Fruit fly (Drosophila melanogaster): ENCODE data around the gene Unc-76.

Unc-76 gene

dm6 chrX:2080367-2080927, at the start of gene Unc-76, which contains the start of gene CG16903 (continued):
- TF ChIP-seq Med (GFP tag) = peak; percentile 95
- no peak; the same call in 1 of the 2 replicates for TF ChIP-seq Adf1 (GFP tag; IDR thresholded peaks at IDR 0.05)
- peak; percentile 53 for TF ChIP-seq CG18599 (GFP tag; optimal IDR thresholded peaks at IDR 0.05)
- TF ChIP-seq Bgb (GFP tag; IDR thresholded peaks at IDR 0.05; ENCODE audit: partially characterized antibody) = peak; percentile 56; the same call in 1 of the 2 replicates
- TF ChIP-seq Jarid2 (GFP tag; optimal IDR thresholded peaks at IDR 0.05) = peak; percentile 96
- peak; percentile 15 for TF ChIP-seq CG30020 (tag; optimal IDR thresholded peaks at IDR 0.05)
- TF ChIP-seq gt (GFP tag; IDR thresholded peaks at IDR 0.05) = no peak
- TF ChIP-seq nerfin-1 (tag; optimal IDR thresholded peaks at IDR 0.05) = peak; percentile 47
- no peak for TF ChIP-seq ham (GFP tag; IDR thresholded peaks at IDR 0.05)
- TF ChIP-seq CG14710 (tag; optimal IDR thresholded peaks at IDR 0.05) = peak; percentile 86
- TF ChIP-seq sob (GFP tag; IDR thresholded peaks at IDR 0.05) = peak; percentile 71
- no peak for TF ChIP-seq CG4328 (GFP tag; optimal IDR thresholded peaks at IDR 0.05)
- peak; percentile 25 for TF ChIP-seq CG3163 (GFP tag; optimal IDR thresholded peaks at IDR 0.05)
- peak; percentile 84 for TF ChIP-seq CG3847 (GFP tag; IDR thresholded peaks at IDR 0.05)
- peak; percentile 20 for TF ChIP-seq CG7839 (tag; optimal IDR thresholded peaks at IDR 0.05)
- TF ChIP-seq CG6813 (GFP tag; optimal IDR thresholded peaks at IDR 0.05) = peak; percentile 13
- TF ChIP-seq CG1602 (GFP tag; optimal IDR thresholded peaks at IDR 0.05) = no peak
- TF ChIP-seq CG13123 (GFP tag; optimal IDR thresholded peaks at IDR 0.05) = no peak
- no peak for TF ChIP-seq lbe (GFP tag; optimal IDR thresholded peaks at IDR 0.05)
- peak; percentile 71 for TF ChIP-seq phol (tag; optimal IDR thresholded peaks at IDR 0.05)
- TF ChIP-seq slbo (GFP tag; IDR thresholded peaks at IDR 0.05) = peak; percentile 21; the same call in 1 of the 2 replicates
- TF ChIP-seq zen2 (GFP tag; IDR thresholded peaks at IDR 0.05; ENCODE audit: partially characterized antibody) = no peak
- TF ChIP-seq CG6654 (GFP tag; optimal IDR thresholded peaks at IDR 0.05) = no peak
- TF ChIP-seq tap (tag; optimal IDR thresholded peaks at IDR 0.05) = peak; percentile 28
- TF ChIP-seq zfh1 (GFP tag; IDR thresholded peaks at IDR 0.05) = peak; percentile 46; the same call in 1 of the 3 replicates
- no peak for TF ChIP-seq Awh (GFP tag; IDR thresholded peaks at IDR 0.05)
- TF ChIP-seq h (optimal IDR thresholded peaks at IDR 0.05) = no peak
- no peak for TF ChIP-seq cato (GFP tag; optimal IDR thresholded peaks at IDR 0.05; ENCODE audit: borderline replicate concordance)
- TF ChIP-seq CG10366 (GFP tag; IDR thresholded peaks at IDR 0.05) = no peak
- TF ChIP-seq CG8388 (GFP tag; optimal IDR thresholded peaks at IDR 0.05) = no peak
- TF ChIP-seq CG4730 (GFP tag; IDR thresholded peaks at IDR 0.05) = no peak
- peak; percentile 82 for TF ChIP-seq HmgZ (tag; optimal IDR thresholded peaks at IDR 0.05)
- no peak for TF ChIP-seq H15 (GFP tag; IDR thresholded peaks at IDR 0.05)
- no peak for TF ChIP-seq ash1 (GFP tag; optimal IDR thresholded peaks at IDR 0.05)
- TF ChIP-seq CG2712 (tag; optimal IDR thresholded peaks at IDR 0.05) = peak; percentile 72
- TF ChIP-seq Nf-YA (GFP tag; IDR thresholded peaks at IDR 0.05) = no peak
- TF ChIP-seq B-H2 (GFP tag; optimal IDR thresholded peaks at IDR 0.05) = peak; percentile 81
- peak in 1 of 2 experiments; percentile 87 for TF ChIP-seq insv (GFP tag; optimal IDR thresholded peaks at IDR 0.05)
- peak; percentile 60; the same call in 1 of the 2 replicates for TF ChIP-seq vvl (GFP tag; IDR thresholded peaks at IDR 0.05)
- no peak for TF ChIP-seq Taf1 (GFP tag; IDR thresholded peaks at IDR 0.05)
- TF ChIP-seq CG17186 (GFP tag; optimal IDR thresholded peaks at IDR 0.05) = peak; percentile 28
- peak; percentile 38 for TF ChIP-seq nau (GFP tag; optimal IDR thresholded peaks at IDR 0.05)
- TF ChIP-seq CG3726 (GFP tag; IDR thresholded peaks at IDR 0.05) = no peak
- 0 out of 2 replicates have a peak, but pooled peaks have one; percentile 20 for TF ChIP-seq al (GFP tag; IDR thresholded peaks at IDR 0.05)
- TF ChIP-seq abd-A (tag; optimal IDR thresholded peaks at IDR 0.05) = peak; percentile 71
- peak; percentile 74 for TF ChIP-seq ci (GFP tag; IDR thresholded peaks at IDR 0.05)
- peak; percentile 35 for TF ChIP-seq HLH54F (GFP tag; optimal IDR thresholded peaks at IDR 0.05)
- TF ChIP-seq Meics (GFP tag; optimal IDR thresholded peaks at IDR 0.05) = peak; percentile 34
- no peak for TF ChIP-seq Sry-β (GFP tag; optimal IDR thresholded peaks at IDR 0.05)
- no peak for TF ChIP-seq schlank (tag; optimal IDR thresholded peaks at IDR 0.05)
